Worm (Caenorhabditis elegans) whole organism, L4 larva: Measurements from ENCODE around the gene M110.10.
A peak's percentile ranks its signal among the peaks of the same experiment; 100 is the strongest.

Experiments
- F10B5.3 ChIP-seq: sonication (generic microtip); optimal IDR thresholded peaks from 2 replicates; lab custom pipeline; 2016; ENCODE audit warnings: mild to moderate bottlenecking, missing genetic modification characterization, missing compliant biosample characterization
- R02D3.7 ChIP-seq: fragments of 150-350 bp; sonication (generic microtip); optimal IDR thresholded peaks from 3 replicates; lab custom pipeline; 2014; ENCODE audit warnings: missing biosample characterization, missing genetic modification characterization
- T20F7.1 ChIP-seq: fragments of 200-800 bp; sonication (Bioruptor generic); optimal IDR thresholded peaks from 2 replicates; lab custom pipeline; 2018; ENCODE audit warnings: mild to moderate bottlenecking, missing genetic modification characterization, missing compliant biosample characterization
- T26A8.4 ChIP-seq: fragments of 200-800 bp; sonication (Bioruptor generic); IDR thresholded peaks from 2 replicates; pipeline ENCODE4 v1.3.6; 2022; ENCODE audit warnings: missing genetic modification characterization, missing compliant biosample characterization
- Y105C5A.15 ChIP-seq: fragments of 200-800 bp; sonication (Bioruptor generic); IDR thresholded peaks from 2 replicates; pipeline ENCODE4 v1.3.6; 2022; ENCODE audit warnings: missing genetic modification characterization, missing compliant biosample characterization
- ZK546.5 ChIP-seq, 2 experiments: sonication (generic microtip); optimal IDR thresholded peaks; 2 replicates each; lab custom pipeline; 2017; ENCODE audit warnings: missing biosample characterization in 2 of 2, missing genetic modification characterization in 2 of 2
- aly-2 ChIP-seq: sonication (generic microtip); optimal IDR thresholded peaks from 2 replicates; lab custom pipeline; 2018; ENCODE audit warnings: missing biosample characterization, missing genetic modification characterization
- ceh-20 ChIP-seq: fragments of 200-800 bp; sonication (Bioruptor generic); IDR thresholded peaks from 2 replicates; pipeline ENCODE4 v1.3.6; 2022; ENCODE audit warnings: missing genetic modification reagents, missing genetic modification characterization, missing compliant biosample characterization
- ceh-82 ChIP-seq: sonication (generic microtip); optimal IDR thresholded peaks from 2 replicates; lab custom pipeline; 2017; ENCODE audit warnings: missing biosample characterization, missing genetic modification characterization
- ctbp-1 ChIP-seq: fragments of 200-800 bp; sonication (Bioruptor generic); IDR thresholded peaks from 2 replicates; pipeline ENCODE4 v1.3.6; 2022; ENCODE audit warnings: missing genetic modification reagents, missing genetic modification characterization, missing compliant biosample characterization
- daf-16 ChIP-seq, 3 experiments: sonication (generic microtip); optimal IDR thresholded peaks; 2 replicates each; lab custom pipeline; 2016 to 2017; ENCODE audit warnings: missing genetic modification characterization in 3 of 3, missing genetic modification reagents in 3 of 3, mild to moderate bottlenecking in 2 of 3, missing compliant biosample characterization in 2 of 3, missing biosample characterization in 1 of 3, moderate library complexity in 1 of 3
- dpl-1 ChIP-seq: fragments of 150-350 bp; optimal IDR thresholded peaks from 2 replicates; lab custom pipeline; 2014; ENCODE audit warnings: missing biosample characterization, missing genetic modification reagents, missing genetic modification characterization
- dve-1 ChIP-seq: sonication (generic microtip); optimal IDR thresholded peaks from 2 replicates; lab custom pipeline; 2017; ENCODE audit warnings: antibody characterized with exemption, mild to moderate bottlenecking, missing genetic modification characterization, missing compliant biosample characterization; ENCODE audit not compliant: insufficient read depth
- egl-43 ChIP-seq: fragments of 200-800 bp; sonication (Bioruptor generic); IDR thresholded peaks from 2 replicates; pipeline ENCODE4 v1.3.6; 2022; ENCODE audit warnings: missing genetic modification reagents, missing genetic modification characterization, missing compliant biosample characterization
- fkh-10 ChIP-seq: fragments of 150-350 bp; optimal IDR thresholded peaks from 2 replicates; lab custom pipeline; 2014; ENCODE audit warnings: missing biosample characterization, missing genetic modification reagents, missing genetic modification characterization
- hlh-11 ChIP-seq: fragments of 200-800 bp; sonication (Bioruptor generic); optimal IDR thresholded peaks from 2 replicates; lab custom pipeline; 2018; ENCODE audit warnings: mild to moderate bottlenecking, missing genetic modification characterization, missing compliant biosample characterization
- lin-13 ChIP-seq: fragments of 150-350 bp; optimal IDR thresholded peaks from 2 replicates; lab custom pipeline; 2014; ENCODE audit warnings: missing biosample characterization, missing genetic modification reagents, missing genetic modification characterization
- lin-29 ChIP-seq: fragments of 200-800 bp; sonication (Bioruptor generic); IDR thresholded peaks from 2 replicates; pipeline ENCODE4 v1.3.6; 2022; ENCODE audit warnings: missing genetic modification reagents, missing genetic modification characterization, missing compliant biosample characterization
- lin-39 ChIP-seq: fragments of 150-350 bp; optimal IDR thresholded peaks from 2 replicates; lab custom pipeline; 2014; ENCODE audit warnings: missing biosample characterization, missing genetic modification reagents, missing genetic modification characterization
- lir-3 ChIP-seq: sonication (generic microtip); optimal IDR thresholded peaks from 2 replicates; lab custom pipeline; 2016; ENCODE audit warnings: mild to moderate bottlenecking, missing genetic modification characterization, missing compliant biosample characterization
- mxl-3 ChIP-seq: fragments of 200-800 bp; sonication (Bioruptor generic); optimal IDR thresholded peaks from 2 replicates; lab custom pipeline; 2018; ENCODE audit warnings: mild to moderate bottlenecking, missing genetic modification characterization, missing compliant biosample characterization
- nhr-10 ChIP-seq: fragments of 150-350 bp; optimal IDR thresholded peaks from 2 replicates; lab custom pipeline; 2014; ENCODE audit warnings: missing biosample characterization, missing genetic modification characterization
- nhr-102 ChIP-seq: sonication (generic microtip); optimal IDR thresholded peaks from 2 replicates; lab custom pipeline; 2016; ENCODE audit warnings: mild to moderate bottlenecking, missing genetic modification characterization, moderate library complexity, missing compliant biosample characterization
- nhr-25 ChIP-seq: sonication (generic microtip); optimal IDR thresholded peaks from 2 replicates; lab custom pipeline; 2017; ENCODE audit warnings: missing genetic modification characterization, mild to moderate bottlenecking, missing compliant biosample characterization, antibody characterized with exemption, moderate library complexity, borderline replicate concordance; ENCODE audit not compliant: insufficient read depth
- nhr-28 ChIP-seq: fragments of 150-350 bp; optimal IDR thresholded peaks from 2 replicates; lab custom pipeline; 2014; ENCODE audit warnings: missing biosample characterization, missing genetic modification characterization
- nhr-42 ChIP-seq: fragments of 200-800 bp; sonication (Bioruptor generic); IDR thresholded peaks from 2 replicates; pipeline ENCODE4 v1.3.6; 2022; ENCODE audit warnings: missing genetic modification characterization, missing compliant biosample characterization
- nhr-6 ChIP-seq: fragments of 150-350 bp; optimal IDR thresholded peaks from 2 replicates; lab custom pipeline; 2014; ENCODE audit warnings: missing biosample characterization, missing genetic modification characterization
- nhr-76 ChIP-seq: fragments of 150-350 bp; optimal IDR thresholded peaks from 2 replicates; lab custom pipeline; 2014; ENCODE audit warnings: missing biosample characterization, missing genetic modification characterization
- php-3 ChIP-seq: fragments of 200-800 bp; sonication (Bioruptor generic); IDR thresholded peaks from 2 replicates; pipeline ENCODE4 v1.3.6; 2022; ENCODE audit warnings: missing genetic modification reagents, missing genetic modification characterization, missing compliant biosample characterization
- saeg-2 ChIP-seq: fragments of 200-800 bp; sonication (Bioruptor generic); IDR thresholded peaks from 2 replicates; pipeline ENCODE4 v1.3.6; 2022; ENCODE audit warnings: missing genetic modification reagents, missing genetic modification characterization, missing compliant biosample characterization
- snpc-1.2 ChIP-seq: fragments of 200-800 bp; sonication (Bioruptor generic); IDR thresholded peaks from 2 replicates; pipeline ENCODE4 v1.3.6; 2022; ENCODE audit warnings: missing genetic modification reagents, missing genetic modification characterization, missing compliant biosample characterization
- spr-1 ChIP-seq: sonication (generic microtip); optimal IDR thresholded peaks from 2 replicates; lab custom pipeline; 2016; ENCODE audit warnings: mild to moderate bottlenecking, missing genetic modification characterization, missing compliant biosample characterization
- spr-3 ChIP-seq: fragments of 200-800 bp; sonication (Bioruptor generic); optimal IDR thresholded peaks from 2 replicates; lab custom pipeline; 2018; ENCODE audit warnings: mild to moderate bottlenecking, missing genetic modification characterization, missing compliant biosample characterization
- tag-97 ChIP-seq: fragments of 200-800 bp; sonication (Bioruptor generic); IDR thresholded peaks from 2 replicates; pipeline ENCODE4 v1.3.6; 2022; ENCODE audit warnings: missing genetic modification characterization, missing compliant biosample characterization
- tra-1 ChIP-seq: fragments of 200-800 bp; sonication (Bioruptor generic); IDR thresholded peaks from 2 replicates; pipeline ENCODE4 v1.3.6; 2022; ENCODE audit warnings: missing genetic modification reagents, missing genetic modification characterization, missing compliant biosample characterization
- unc-130 ChIP-seq: sonication (generic microtip); optimal IDR thresholded peaks from 2 replicates; lab custom pipeline; 2016; ENCODE audit warnings: missing genetic modification reagents, missing genetic modification characterization, missing compliant biosample characterization
- unc-62 ChIP-seq, 3 experiments: fragments of 150-350 bp in 1 of 3; sonication (generic microtip); optimal IDR thresholded peaks in 2 of 3; peaks in 1 of 3; 1 replicate in 1 of 3; 2 replicates in 2 of 3; lab custom pipeline; 2014 to 2017; ENCODE audit warnings: missing biosample characterization in 3 of 3, missing genetic modification characterization in 3 of 3, missing genetic modification reagents in 3 of 3, missing genotype in 1 of 3
- vab-7 ChIP-seq: fragments of 200-800 bp; sonication (Bioruptor generic); IDR thresholded peaks from 2 replicates; pipeline ENCODE4 v1.3.6; 2022; ENCODE audit warnings: missing genetic modification reagents, missing genetic modification characterization, missing compliant biosample characterization
- zfp-3 ChIP-seq: fragments of 200-800 bp; sonication (Bioruptor generic); conservative IDR thresholded peaks from 2 replicates; pipeline ENCODE4 v1.3.6; 2022; ENCODE audit warnings: missing genetic modification reagents, missing genetic modification characterization, missing compliant biosample characterization

M110.10 gene

ce11 chrII:8185016-8185493, 29.2 kb downstream of the M110.10 start, which contains the start of the genes mig-5 and cct-1 (continued):
- TF ChIP-seq ceh-82 (tag; lab: Kevin White, UChicago) (no peak), unc-62 (GFP tag; optimal IDR thresholded peaks at IDR 0.05 in 1 of 2; lab: Kevin White, UChicago) (peak in 1 of 2 experiments; percentile 98), unc-62 (tag; optimal IDR thresholded peaks at IDR 0.05; lab: Kevin White, UChicago) (no peak), T26A8.4 (GFP tag; lab: Robert Waterston, UW) (peak; percentile 97), vab-7 (GFP tag; lab: Robert Waterston, UW) (0 out of 2 replicates have a peak, but pooled peaks have one; percentile 29), zfp-3 (GFP tag; lab: Robert Waterston, UW) (peak; percentile 87), lir-3 (tag; lab: Kevin White, UChicago) (peak; percentile 41), dve-1 (peak; percentile 98), lin-13 (GFP tag; lab: Kevin White, UChicago) (peak; percentile 87), lin-29 (GFP tag; lab: Robert Waterston, UW) (peak; percentile 73), ZK546.5 (tag; optimal IDR thresholded peaks at IDR 0.05; lab: Kevin White, UChicago) (peak in 1 of 2 experiments; percentile 82)

ce11 chrII:8181437-8181836, 32.8 kb downstream of the M110.10 start, which contains the start of gene dylt-3:
TSS of gene dylt-3 (plus strand) at chrII:8181737.
- TF ChIP-seq snpc-1.2 (GFP tag; lab: Robert Waterston, UW) (no peak), Y105C5A.15 (GFP tag; lab: Robert Waterston, UW) (no peak), saeg-2 (GFP tag; lab: Robert Waterston, UW) (no peak), nhr-28 (tag; lab: Kevin White, UChicago) (no peak), spr-1 (no peak), tra-1 (GFP tag; lab: Robert Waterston, UW) (no peak), tag-97 (GFP tag; lab: Robert Waterston, UW) (no peak), aly-2 (tag; lab: Kevin White, UChicago) (no peak), fkh-10 (no peak), daf-16 (GFP tag; optimal IDR thresholded peaks at IDR 0.05; lab: Kevin White, UChicago) (no peak), daf-16 (tag; optimal IDR thresholded peaks at IDR 0.05; lab: Kevin White, UChicago) (no peak), nhr-42 (GFP tag; lab: Robert Waterston, UW) (no peak), R02D3.7 (tag; lab: Kevin White, UChicago) (no peak), F10B5.3 (tag; lab: Kevin White, UChicago) (no peak), nhr-76 (no peak), nhr-6 (no peak)

DNA sequence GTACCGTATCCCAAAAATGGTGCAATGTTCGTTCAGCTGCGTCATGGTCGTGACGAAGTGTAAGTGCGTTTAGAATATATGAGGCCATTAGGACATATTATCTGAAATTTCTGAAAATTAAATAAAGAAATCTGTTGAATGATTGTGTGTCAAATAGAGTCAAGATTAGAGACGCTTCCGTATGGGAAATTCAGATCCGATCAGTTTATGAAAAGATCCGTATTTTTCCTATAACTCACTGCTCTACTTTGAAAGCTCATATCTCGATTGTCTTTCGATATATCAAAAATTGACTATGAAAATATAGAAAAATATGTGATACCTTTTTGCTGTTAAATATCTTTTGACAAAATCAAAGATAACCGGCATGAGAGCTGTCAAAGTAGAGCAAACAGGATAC, 34.0 kb downstream of the M110.10 start, which contains the start of gene T05C12.4:
TSS of gene T05C12.4 (minus strand) at position 101 of the 400 bp plus-strand sequence.
- TF ChIP-seq ZK546.5 (tag; optimal IDR thresholded peaks at IDR 0.05; lab: Kevin White, UChicago) = no peak
- TF ChIP-seq lir-3 (tag; lab: Kevin White, UChicago) = no peak
- TF ChIP-seq mxl-3 (GFP tag; lab: Kevin White, UChicago) = no peak
- no peak for TF ChIP-seq nhr-102 (tag; lab: Kevin White, UChicago)
- TF ChIP-seq php-3 (GFP tag; lab: Robert Waterston, UW) = no peak
- no peak for TF ChIP-seq spr-3 (GFP tag; lab: Kevin White, UChicago)
- no peak for TF ChIP-seq nhr-6
- TF ChIP-seq ctbp-1 (GFP tag; lab: Robert Waterston, UW) = no peak
- no peak for TF ChIP-seq fkh-10
- no peak for TF ChIP-seq egl-43 (GFP tag; lab: Robert Waterston, UW)
- TF ChIP-seq ceh-20 (GFP tag; lab: Robert Waterston, UW) = no peak
- no peak for TF ChIP-seq nhr-25 (tag; lab: Kevin White, UChicago)
- TF ChIP-seq unc-130 (GFP tag; lab: Kevin White, UChicago) = no peak
- TF ChIP-seq dpl-1 (GFP tag; lab: Kevin White, UChicago) = no peak
- no peak for TF ChIP-seq lin-39
- TF ChIP-seq hlh-11 (tag; lab: Kevin White, UChicago) = no peak
- TF ChIP-seq nhr-10 (tag; lab: Kevin White, UChicago) = no peak
- no peak for TF ChIP-seq T20F7.1 (GFP tag; lab: Kevin White, UChicago)
